Worm (Caenorhabditis elegans): ENCODE measurements around the gene R02D1.2.

- TF ChIP-seq nhr-237 (tag; optimal IDR thresholded peaks at IDR 0.05) (no peak), sma-9 (GFP tag; optimal IDR thresholded peaks at IDR 0.05) (no peak), sma-9 (tag; optimal IDR thresholded peaks at IDR 0.05) (no peak), unc-55 (GFP tag; optimal IDR thresholded peaks at IDR 0.05) (no peak), ceh-82 (tag; optimal IDR thresholded peaks at IDR 0.05) (no peak), ZK546.5 (tag; optimal IDR thresholded peaks at IDR 0.05) (no peak), sem-4 (tag; optimal IDR thresholded peaks at IDR 0.05) (no peak), snpc-4 (tag; optimal IDR thresholded peaks at IDR 0.05) (no peak)
These were observed 43.8 kb upstream of the R02D1.2 start, which contains the start of gene F32D1.11 for ce11 chrV:4366440-4366839.
